Fruit fly (Drosophila melanogaster) whole organism, embryonic: ENCODE measurements around the gene kat80.

Experiments used
- Ada2b ChIP-seq: fragments of 200-800 bp; sonication (Bioruptor generic); IDR thresholded peaks from 2 replicates; pipeline ENCODE4 v1.3.6; 2022; ENCODE audit warnings: missing biosample characterization, missing genetic modification characterization
- B-H2 ChIP-seq: fragments of 200-800 bp; sonication (Bioruptor generic); optimal IDR thresholded peaks from 2 replicates; lab custom pipeline; 2018; ENCODE audit warnings: missing biosample characterization, mild to moderate bottlenecking, missing genetic modification characterization
- CG10462 ChIP-seq: fragments of 200-800 bp; sonication (Bioruptor generic); optimal IDR thresholded peaks from 2 replicates; lab custom pipeline; 2016; ENCODE audit warnings: missing biosample characterization, missing genetic modification characterization
- CG11085 ChIP-seq: fragments of 200-800 bp; sonication (Bioruptor generic); IDR thresholded peaks from 2 replicates; pipeline ENCODE4 v1.3.6; 2022; ENCODE audit warnings: missing biosample characterization, missing genetic modification characterization
- CG12236 ChIP-seq: fragments of 200-800 bp; sonication (Bioruptor generic); optimal IDR thresholded peaks from 2 replicates; lab custom pipeline; 2016; ENCODE audit warnings: missing biosample characterization, missing genetic modification characterization
- CG12299 ChIP-seq: fragments of 200-800 bp; sonication (Bioruptor generic); optimal IDR thresholded peaks from 2 replicates; lab custom pipeline; 2018; ENCODE audit warnings: missing biosample characterization, mild to moderate bottlenecking, missing genetic modification characterization
- CG12769 ChIP-seq: fragments of 200-800 bp; sonication (Bioruptor generic); optimal IDR thresholded peaks from 2 replicates; lab custom pipeline; 2019; ENCODE audit warnings: missing biosample characterization, mild to moderate bottlenecking, missing genetic modification characterization, moderate library complexity
- CG14050 ChIP-seq: fragments of 200-800 bp; sonication (Bioruptor generic); IDR thresholded peaks from 3 replicates; pipeline ENCODE4 v1.3.6; 2022; ENCODE audit warnings: missing biosample characterization, missing genetic modification characterization
- CG16815 ChIP-seq: fragments of 200-800 bp; sonication (Bioruptor generic); optimal IDR thresholded peaks from 3 replicates; lab custom pipeline; 2017; ENCODE audit warnings: missing biosample characterization, mild to moderate bottlenecking, missing genetic modification characterization
- CG17361 ChIP-seq: fragments of 200-800 bp; sonication (Bioruptor generic); IDR thresholded peaks from 3 replicates; pipeline ENCODE4 v1.3.6; 2022; ENCODE audit warnings: missing biosample characterization, missing genetic modification characterization
- CG2120 ChIP-seq: fragments of 200-800 bp; sonication (Bioruptor generic); optimal IDR thresholded peaks from 3 replicates; lab custom pipeline; 2016; ENCODE audit warnings: missing biosample characterization, missing genetic modification characterization
- CG2889 ChIP-seq: fragments of 200-800 bp; sonication (Bioruptor generic); IDR thresholded peaks from 3 replicates; pipeline ENCODE4 v1.3.6; 2022; ENCODE audit warnings: missing biosample characterization, missing genetic modification characterization
- CG30403 ChIP-seq: fragments of 200-800 bp; sonication (Bioruptor generic); optimal IDR thresholded peaks from 3 replicates; lab custom pipeline; 2016; ENCODE audit warnings: missing biosample characterization, missing genetic modification characterization
- CG32532 ChIP-seq: fragments of 200-800 bp; sonication (Bioruptor generic); IDR thresholded peaks from 2 replicates; pipeline ENCODE4 v1.3.6; 2022; ENCODE audit warnings: missing biosample characterization, missing genetic modification characterization
- CG32772 ChIP-seq: fragments of 200-800 bp; sonication (Bioruptor generic); IDR thresholded peaks from 2 replicates; pipeline ENCODE4 v1.3.6; 2022; ENCODE audit warnings: missing biosample characterization, missing genetic modification characterization
- CG5953 ChIP-seq: fragments of 200-800 bp; sonication (Bioruptor generic); IDR thresholded peaks from 2 replicates; pipeline ENCODE4 v1.3.6; 2022; ENCODE audit warnings: missing biosample characterization, missing genetic modification characterization
- CG6765 ChIP-seq: fragments of 200-800 bp; sonication (Bioruptor generic); optimal IDR thresholded peaks from 3 replicates; lab custom pipeline; 2017; ENCODE audit warnings: missing biosample characterization, mild to moderate bottlenecking, missing genetic modification characterization
- CG7928 ChIP-seq: fragments of 200-800 bp; sonication (Bioruptor generic); optimal IDR thresholded peaks from 2 replicates; lab custom pipeline; 2017; ENCODE audit warnings: missing biosample characterization, mild to moderate bottlenecking, missing genetic modification characterization
- CG8281 ChIP-seq: fragments of 200-800 bp; sonication (Bioruptor generic); optimal IDR thresholded peaks from 2 replicates; lab custom pipeline; 2018; ENCODE audit warnings: missing biosample characterization, mild to moderate bottlenecking, missing genetic modification characterization, moderate library complexity
- Dbx ChIP-seq: fragments of 200-800 bp; sonication (Bioruptor generic); IDR thresholded peaks from 3 replicates; pipeline ENCODE4 v1.3.6; 2022; ENCODE audit warnings: missing biosample characterization, missing genetic modification characterization
- Dp ChIP-seq: fragments of 200-800 bp; sonication (Bioruptor generic); optimal IDR thresholded peaks from 2 replicates; lab custom pipeline; 2018; ENCODE audit warnings: missing biosample characterization, mild to moderate bottlenecking, missing genetic modification characterization, moderate library complexity
- E2f1 ChIP-seq: fragments of 200-800 bp; sonication (Bioruptor generic); IDR thresholded peaks from 2 replicates; pipeline ENCODE4 v1.3.6; 2022; ENCODE audit warnings: missing biosample characterization, missing genetic modification characterization
- Eip74EF ChIP-seq, 2 experiments: fragments of 200-800 bp in 1 of 2; fragments of >200 bp in 1 of 2; sonication (Bioruptor generic) in 1 of 2; optimal IDR thresholded peaks; 2 replicates each; lab custom pipeline; 2017 to 2019; ENCODE audit warnings: missing biosample characterization in 2 of 2, missing genetic modification characterization in 2 of 2, mild to moderate bottlenecking in 1 of 2, moderate library complexity in 1 of 2
- NK7.1 ChIP-seq: fragments of 200-800 bp; sonication (Bioruptor generic); optimal IDR thresholded peaks from 3 replicates; lab custom pipeline; 2016; ENCODE audit warnings: missing biosample characterization, missing genetic modification characterization
- Nf-YA ChIP-seq: fragments of 200-800 bp; sonication (Bioruptor generic); IDR thresholded peaks from 2 replicates; pipeline ENCODE4 v1.3.6; 2022; ENCODE audit warnings: missing biosample characterization, missing genetic modification characterization
- Opbp ChIP-seq: fragments of 200-800 bp; sonication (Bioruptor generic); IDR thresholded peaks from 3 replicates; pipeline ENCODE4 v1.3.6; 2022; ENCODE audit warnings: missing biosample characterization, missing genetic modification characterization; ENCODE audit not compliant: partially characterized antibody
- Ravus ChIP-seq: fragments of 200-800 bp; sonication (Bioruptor generic); IDR thresholded peaks from 2 replicates; pipeline ENCODE4 v1.3.6; 2022; ENCODE audit warnings: missing biosample characterization, missing genetic modification characterization
- Rfx ChIP-seq: fragments of 200-800 bp; sonication (Bioruptor generic); IDR thresholded peaks from 2 replicates; pipeline ENCODE4 v1.3.6; 2022; ENCODE audit warnings: missing biosample characterization, missing genetic modification characterization
- Sox100B ChIP-seq: fragments of 200-800 bp; sonication (Bioruptor generic); optimal IDR thresholded peaks from 3 replicates; lab custom pipeline; 2018; ENCODE audit warnings: missing biosample characterization, mild to moderate bottlenecking, missing genetic modification characterization
- az2 ChIP-seq: fragments of 200-800 bp; sonication (Bioruptor generic); optimal IDR thresholded peaks from 3 replicates; lab custom pipeline; 2016; ENCODE audit warnings: missing biosample characterization, missing genetic modification characterization
- cwo ChIP-seq: fragments of 200-800 bp; sonication (Bioruptor generic); optimal IDR thresholded peaks from 3 replicates; lab custom pipeline; 2017; ENCODE audit warnings: missing biosample characterization, missing genetic modification characterization, mild to moderate bottlenecking, moderate library complexity, missing genetic modification reagents
- dmrt11E ChIP-seq: fragments of 200-800 bp; sonication (Bioruptor generic); optimal IDR thresholded peaks from 3 replicates; lab custom pipeline; 2018; ENCODE audit warnings: missing biosample characterization, mild to moderate bottlenecking, missing genetic modification characterization, moderate library complexity
- dpn ChIP-seq, 2 experiments: fragments of 200-800 bp; sonication (Bioruptor generic); optimal IDR thresholded peaks; 3 replicates each; lab custom pipeline; 2016; ENCODE audit warnings: missing biosample characterization in 2 of 2, missing genetic modification characterization in 2 of 2
- en ChIP-seq: fragments of 200-800 bp; sonication (Bioruptor generic); optimal IDR thresholded peaks from 2 replicates; lab custom pipeline; 2016; ENCODE audit warnings: missing biosample characterization, missing genetic modification characterization
- gsb-n ChIP-seq: fragments of 200-800 bp; sonication (Bioruptor generic); optimal IDR thresholded peaks from 3 replicates; lab custom pipeline; 2018; ENCODE audit warnings: missing biosample characterization, mild to moderate bottlenecking, missing genetic modification characterization
- hb ChIP-seq: fragments of 200-800 bp; sonication (Bioruptor generic); IDR thresholded peaks from 3 replicates; pipeline ENCODE4 v1.3.6; 2022; ENCODE audit warnings: missing biosample characterization, missing genetic modification characterization; ENCODE audit not compliant: partially characterized antibody
- maf-S ChIP-seq: fragments of 200-800 bp; sonication (Bioruptor generic); optimal IDR thresholded peaks from 2 replicates; lab custom pipeline; 2016; ENCODE audit warnings: missing biosample characterization, missing genetic modification characterization
- mam ChIP-seq: fragments of 200-800 bp; sonication (Bioruptor generic); optimal IDR thresholded peaks from 3 replicates; lab custom pipeline; 2016; ENCODE audit warnings: missing biosample characterization, missing genetic modification characterization
- nau ChIP-seq: fragments of 200-800 bp; sonication (Bioruptor generic); optimal IDR thresholded peaks from 3 replicates; lab custom pipeline; 2017; ENCODE audit warnings: missing biosample characterization, mild to moderate bottlenecking, missing genetic modification characterization, missing genetic modification reagents
- odd ChIP-seq: fragments of 200-800 bp; sonication (Bioruptor generic); optimal IDR thresholded peaks from 2 replicates; lab custom pipeline; 2017; ENCODE audit warnings: missing biosample characterization, mild to moderate bottlenecking, missing genetic modification characterization
- p53 ChIP-seq: fragments of 200-800 bp; sonication (Bioruptor generic); optimal IDR thresholded peaks from 2 replicates; lab custom pipeline; 2016; ENCODE audit warnings: missing biosample characterization, missing genetic modification characterization
- pan ChIP-seq, 4 experiments: fragments of >200 bp in 3 of 4; fragments of 200-800 bp in 1 of 4; sonication (Bioruptor generic) in 1 of 4; optimal IDR thresholded peaks in 3 of 4; IDR thresholded peaks in 1 of 4; 2 replicates each; pipeline versions ENCODE4 v1.3.6 to Lab custom; 2017 to 2022; ENCODE audit warnings: missing biosample characterization in 2 of 4, missing genetic modification characterization in 2 of 4, mixed read lengths in 1 of 4
- pb ChIP-seq: fragments of 200-800 bp; sonication (Bioruptor generic); optimal IDR thresholded peaks from 3 replicates; lab custom pipeline; 2016; ENCODE audit warnings: missing biosample characterization, missing genetic modification characterization
- seq ChIP-seq: fragments of 200-800 bp; sonication (Bioruptor generic); IDR thresholded peaks from 2 replicates; pipeline ENCODE4 v1.3.6; 2022; ENCODE audit warnings: missing biosample characterization, missing genetic modification characterization
- sima ChIP-seq: fragments of 200-800 bp; sonication (Bioruptor generic); optimal IDR thresholded peaks from 2 replicates; lab custom pipeline; 2016; ENCODE audit warnings: missing biosample characterization, missing genetic modification characterization
- slbo ChIP-seq: fragments of 200-800 bp; sonication (Bioruptor generic); IDR thresholded peaks from 2 replicates; pipeline ENCODE4 v1.3.6; 2022; ENCODE audit warnings: missing biosample characterization, missing genetic modification characterization
- sna ChIP-seq: fragments of 200-800 bp; sonication (Bioruptor generic); IDR thresholded peaks from 2 replicates; pipeline ENCODE4 v1.3.6; 2022; ENCODE audit warnings: missing biosample characterization, missing genetic modification characterization; ENCODE audit not compliant: partially characterized antibody
- zfh2 ChIP-seq: fragments of 200-800 bp; sonication (Bioruptor generic); optimal IDR thresholded peaks from 2 replicates; lab custom pipeline; 2016; ENCODE audit warnings: missing biosample characterization, missing genetic modification characterization

The kat80 gene

dm6 chrX:16296423-16297292 is 20.7 kb upstream of the kat80 start, which contains the start of gene CG3632 (continued):
- TF ChIP-seq Nf-YA (GFP tag; lab: Robert Waterston, UW) (no peak), slbo (peak; percentile 63; the same call in 1 of the 2 replicates), CG32532 (GFP tag; lab: Robert Waterston, UW) (peak; percentile 47), CG6765 (no peak), odd (no peak), Ada2b (GFP tag; lab: Robert Waterston, UW) (no peak), Eip74EF (GFP tag; optimal IDR thresholded peaks at IDR 0.05; lab: Kevin White, UChicago) (no peak), Dbx (GFP tag; lab: Robert Waterston, UW) (peak; percentile 69; the same call in 2 of the 3 replicates), CG8281 (tag; lab: Kevin White, UChicago) (no peak), CG17361 (no peak; the same call in 2 of the 3 replicates), mam (GFP tag; lab: Kevin White, UChicago) (peak; percentile 62), CG11085 (GFP tag; lab: Robert Waterston, UW) (peak; percentile 38; the same call in 1 of the 2 replicates), CG12769 (tag; lab: Kevin White, UChicago) (no peak), pb (no peak), Ravus (GFP tag; lab: Robert Waterston, UW) (no peak), E2f1 (GFP tag; lab: Robert Waterston, UW) (0 out of 2 replicates have a peak, but pooled peaks have one; percentile 12), Opbp (GFP tag; lab: Robert Waterston, UW) (peak; percentile 89), sna (GFP tag; lab: Robert Waterston, UW) (peak; percentile 56; the same call in 1 of the 2 replicates), pan (optimal IDR thresholded peaks at IDR 0.05; lab: Kevin White, UChicago) (no peak), pan (GFP tag; optimal IDR thresholded peaks at IDR 0.05 in 1 of 2, IDR thresholded peaks at IDR 0.05 in 1 of 2) (no peak), Sox100B (GFP tag; lab: Kevin White, UChicago) (no peak), CG5953 (GFP tag; lab: Robert Waterston, UW) (no peak), CG12236 (GFP tag; lab: Kevin White, UChicago) (no peak), hb (peak; percentile 85), en (no peak), CG2120 (GFP tag; lab: Kevin White, UChicago) (peak; percentile 73), CG10462 (GFP tag; lab: Kevin White, UChicago) (no peak), CG16815 (no peak), p53 (GFP tag; lab: Kevin White, UChicago) (peak; percentile 16), NK7.1 (GFP tag; lab: Kevin White, UChicago) (no peak), CG30403 (GFP tag; lab: Kevin White, UChicago) (peak; percentile 48), cwo (GFP tag; lab: Kevin White, UChicago) (no peak), CG12299 (tag; lab: Kevin White, UChicago) (no peak), zfh2 (peak; percentile 63), sima (no peak), gsb-n (tag; lab: Kevin White, UChicago) (no peak), Dp (GFP tag; lab: Kevin White, UChicago) (peak; percentile 32), B-H2 (peak; percentile 58), maf-S (GFP tag; lab: Kevin White, UChicago) (peak; percentile 40), CG14050 (GFP tag; lab: Robert Waterston, UW) (no peak), az2 (GFP tag; lab: Kevin White, UChicago) (no peak), CG32772 (GFP tag; lab: Robert Waterston, UW) (no peak), seq (no peak), dmrt11E (tag; lab: Kevin White, UChicago) (no peak), CG7928 (GFP tag; lab: Kevin White, UChicago) (peak; percentile 58), Rfx (peak; percentile 79), CG2889 (GFP tag; lab: Robert Waterston, UW) (no peak), nau (GFP tag; lab: Kevin White, UChicago) (no peak), dpn (GFP tag; optimal IDR thresholded peaks at IDR 0.05; lab: Kevin White, UChicago) (peak; percentile 59 to 65)
